Fruit fly (Drosophila melanogaster) whole organism, wandering third instar larva: ENCODE measurements around the gene Pdfr.

Experiments used
- CG32264 ChIP-seq: fragments of 200-800 bp; sonication (Bioruptor generic); optimal IDR thresholded peaks from 2 replicates; lab custom pipeline; 2016; ENCODE audit warnings: missing biosample characterization, missing genetic modification characterization
- Hnf4 ChIP-seq: fragments of 200-800 bp; sonication (Bioruptor generic); optimal IDR thresholded peaks from 2 replicates; lab custom pipeline; 2016; ENCODE audit warnings: missing biosample characterization, mild to moderate bottlenecking, missing genetic modification characterization
- br ChIP-seq: fragments of 200-800 bp; sonication (Bioruptor generic); optimal IDR thresholded peaks from 2 replicates; lab custom pipeline; 2016; ENCODE audit warnings: missing biosample characterization, missing genetic modification characterization
- dl ChIP-seq, 2 experiments: fragments of 175-275, 200-275 bp in 1 of 2; fragments of 200-275 bp in 1 of 2; sonication (Bioruptor generic); optimal IDR thresholded peaks; lab custom pipeline; 2018; ENCODE audit warnings: mild to moderate bottlenecking in 2 of 2, missing biosample characterization in 2 of 2, missing genetic modification characterization in 2 of 2, moderate library complexity in 2 of 2; ENCODE audit not compliant: partially characterized antibody in 2 of 2, insufficient read depth in 1 of 2
- ey ChIP-seq: fragments of 200-800 bp; sonication (Bioruptor generic); optimal IDR thresholded peaks from 2 replicates; lab custom pipeline; 2016; ENCODE audit warnings: missing biosample characterization, missing genetic modification characterization
- psq ChIP-seq: fragments of 200-800 bp; sonication (Bioruptor generic); optimal IDR thresholded peaks from 3 replicates; lab custom pipeline; 2017; ENCODE audit warnings: missing biosample characterization, mild to moderate bottlenecking, missing genetic modification characterization, moderate library complexity
- tai ChIP-seq: sonication (Bioruptor generic); optimal IDR thresholded peaks from 2 replicates; lab custom pipeline; 2016; ENCODE audit warnings: missing biosample characterization, missing genetic modification characterization

- TF ChIP-seq br (GFP tag; lab: Kevin White, UChicago) = no peak
- no peak for TF ChIP-seq ey (GFP tag; lab: Kevin White, UChicago)
- TF ChIP-seq psq (GFP tag; lab: Kevin White, UChicago) = no peak
- no peak for TF ChIP-seq CG32264 (GFP tag; lab: Kevin White, UChicago)
- TF ChIP-seq Hnf4 (GFP tag; lab: Kevin White, UChicago) = no peak
- TF ChIP-seq tai = no peak
- TF ChIP-seq dl (GFP tag; optimal IDR thresholded peaks at IDR 0.05; lab: Kevin White, UChicago; ENCODE audit: insufficient read depth in 1 of 2, partially characterized antibody in 2 of 2) = no peak
Observed at dm6 chrX:2534951-2535693, 16.9 kb upstream of the Pdfr start.
